Worm (Caenorhabditis elegans): ENCODE data around the gene clc-9.

- no peak for TF ChIP-seq nhr-237 (tag; optimal IDR thresholded peaks at IDR 0.05)
- peak; percentile 21 for TF ChIP-seq unc-62 (GFP tag; optimal IDR thresholded peaks at IDR 0.05)
- peak; percentile 60 for TF ChIP-seq ceh-82 (tag; optimal IDR thresholded peaks at IDR 0.05)
- TF ChIP-seq gmeb-1 (tag; optimal IDR thresholded peaks at IDR 0.05): peak; percentile 64
- TF ChIP-seq nhr-77 (tag; optimal IDR thresholded peaks at IDR 0.05): no peak
- peak; percentile 94 for TF ChIP-seq lin-11 (tag; optimal IDR thresholded peaks at IDR 0.05)
- peak; percentile 94 for TF ChIP-seq nhr-25 (tag; optimal IDR thresholded peaks at IDR 0.05)
These were observed 29.9 kb upstream of the clc-9 start for ce11 chrIV:11082789-11083235.
